Worm (Caenorhabditis elegans): ENCODE data around the gene C18D11.3.

- TF ChIP-seq W03F9.2 (tag; optimal IDR thresholded peaks at IDR 0.05), result no peak
- TF ChIP-seq dao-5 (tag; optimal IDR thresholded peaks at IDR 0.05), result no peak
- TF ChIP-seq him-1 (tag; optimal IDR thresholded peaks at IDR 0.05), result no peak
Observed at ce11 chrIII:11785961-11786360, 37.3 kb upstream of the C18D11.3 start, which contains the start of gene tbx-38.

All from whole organism, L4/young adult.